Worm (Caenorhabditis elegans): Measurements from ENCODE around the gene K02D10.3.

- no peak for TF ChIP-seq ztf-23 (GFP tag; IDR thresholded peaks at IDR 0.05)
- TF ChIP-seq tab-1 (GFP tag; IDR thresholded peaks at IDR 0.05), result no peak
These were observed 16.9 kb upstream of the K02D10.3 start for ce11 chrIII:8788690-8789089.
